Fruit fly (Drosophila melanogaster) whole organism, embryonic: ENCODE results near the gene CG10147.

Experiments used
- Adf1 ChIP-seq: fragments of 200-800 bp; sonication (Bioruptor generic); IDR thresholded peaks from 2 replicates; pipeline ENCODE4 v1.3.6; 2022; ENCODE audit warnings: missing biosample characterization, missing genetic modification characterization
- CG11085 ChIP-seq: fragments of 200-800 bp; sonication (Bioruptor generic); IDR thresholded peaks from 2 replicates; pipeline ENCODE4 v1.3.6; 2022; ENCODE audit warnings: missing biosample characterization, missing genetic modification characterization
- CG11456 ChIP-seq: fragments of 200-800 bp; sonication (Bioruptor generic); IDR thresholded peaks from 3 replicates; pipeline ENCODE4 v1.3.6; 2022; ENCODE audit warnings: missing biosample characterization, missing genetic modification characterization
- CG14014 ChIP-seq: fragments of 200-800 bp; sonication (Bioruptor generic); IDR thresholded peaks from 2 replicates; pipeline ENCODE4 v1.3.6; 2022; ENCODE audit warnings: missing biosample characterization, missing genetic modification characterization
- CG1647 ChIP-seq: fragments of 200-800 bp; sonication (Bioruptor generic); optimal IDR thresholded peaks from 3 replicates; lab custom pipeline; 2016; ENCODE audit warnings: missing biosample characterization, missing genetic modification characterization
- CG16779 ChIP-seq: fragments of 200-800 bp; sonication (Bioruptor generic); IDR thresholded peaks from 2 replicates; pipeline ENCODE4 v1.3.6; 2022; ENCODE audit warnings: missing biosample characterization, missing genetic modification characterization
- CG17568 ChIP-seq: fragments of 200-800 bp; sonication (Bioruptor generic); optimal IDR thresholded peaks from 2 replicates; lab custom pipeline; 2018; ENCODE audit warnings: missing biosample characterization, mild to moderate bottlenecking, missing genetic modification characterization, moderate library complexity
- CG17912 ChIP-seq: fragments of 200-800 bp; sonication (Bioruptor generic); optimal IDR thresholded peaks from 2 replicates; lab custom pipeline; 2018; ENCODE audit warnings: missing biosample characterization, mild to moderate bottlenecking, missing genetic modification characterization
- CG18619 ChIP-seq: fragments of 200-800 bp; sonication (Bioruptor generic); optimal IDR thresholded peaks from 3 replicates; lab custom pipeline; 2017; ENCODE audit warnings: missing biosample characterization, mild to moderate bottlenecking, missing genetic modification characterization
- CG2120 ChIP-seq: fragments of 200-800 bp; sonication (Bioruptor generic); optimal IDR thresholded peaks from 3 replicates; lab custom pipeline; 2016; ENCODE audit warnings: missing biosample characterization, missing genetic modification characterization
- CG32767 ChIP-seq: fragments of 200-800 bp; sonication (Bioruptor generic); IDR thresholded peaks from 2 replicates; pipeline ENCODE4 v1.3.6; 2022; ENCODE audit warnings: missing biosample characterization, missing genetic modification characterization
- CG4854 ChIP-seq: fragments of 200-800 bp; sonication (Bioruptor generic); optimal IDR thresholded peaks from 2 replicates; lab custom pipeline; 2016; ENCODE audit warnings: missing biosample characterization, missing genetic modification characterization, inconsistent platforms
- CG8281 ChIP-seq: fragments of 200-800 bp; sonication (Bioruptor generic); optimal IDR thresholded peaks from 2 replicates; lab custom pipeline; 2018; ENCODE audit warnings: missing biosample characterization, mild to moderate bottlenecking, missing genetic modification characterization, moderate library complexity
- CG9215 ChIP-seq: fragments of 200-800 bp; sonication (Bioruptor generic); IDR thresholded peaks from 2 replicates; pipeline ENCODE4 v1.3.6; 2022; ENCODE audit warnings: missing biosample characterization, missing genetic modification characterization
- CG9437 ChIP-seq: fragments of 200-800 bp; sonication (Bioruptor generic); optimal IDR thresholded peaks from 2 replicates; lab custom pipeline; 2018; ENCODE audit warnings: missing biosample characterization, mild to moderate bottlenecking, missing genetic modification characterization
- CG9876 ChIP-seq: fragments of 200-800 bp; sonication (Bioruptor generic); optimal IDR thresholded peaks from 2 replicates; lab custom pipeline; 2016; ENCODE audit warnings: missing biosample characterization, missing genetic modification characterization
- CTCF ChIP-seq: fragments of 200-800 bp; sonication (Bioruptor generic); optimal IDR thresholded peaks from 2 replicates; lab custom pipeline; 2017; ENCODE audit warnings: missing biosample characterization, mild to moderate bottlenecking, missing genetic modification characterization, moderate library complexity
- D ChIP-seq, 2 experiments: fragments of 200-800 bp in 1 of 2; fragments of >200 bp in 1 of 2; sonication (Bioruptor generic) in 1 of 2; optimal IDR thresholded peaks; 2 replicates in 1 of 2; 3 replicates in 1 of 2; lab custom pipeline; 2017; ENCODE audit warnings: mild to moderate bottlenecking in 1 of 2, missing biosample characterization in 1 of 2, missing genetic modification characterization in 1 of 2, missing genetic modification reagents in 1 of 2
- Dip3 ChIP-seq: fragments of 200-800 bp; sonication (Bioruptor generic); optimal IDR thresholded peaks from 3 replicates; lab custom pipeline; 2016; ENCODE audit warnings: missing biosample characterization, missing genetic modification characterization
- HLH54F ChIP-seq: fragments of 200-800 bp; sonication (Bioruptor generic); optimal IDR thresholded peaks from 3 replicates; lab custom pipeline; 2016; ENCODE audit warnings: missing biosample characterization, missing genetic modification characterization
- Hr3 ChIP-seq: fragments of 200-800 bp; sonication (Bioruptor generic); optimal IDR thresholded peaks from 3 replicates; lab custom pipeline; 2016; ENCODE audit warnings: missing biosample characterization, missing genetic modification characterization
- NFAT ChIP-seq: fragments of 200-800 bp; sonication (Bioruptor generic); IDR thresholded peaks from 2 replicates; pipeline ENCODE4 v1.3.6; 2022; ENCODE audit warnings: missing biosample characterization, missing genetic modification characterization
- Neu2 ChIP-seq: fragments of 200-800 bp; sonication (Bioruptor generic); optimal IDR thresholded peaks from 3 replicates; lab custom pipeline; 2016; ENCODE audit warnings: missing biosample characterization, missing genetic modification characterization, borderline replicate concordance
- Oaz ChIP-seq: fragments of 200-800 bp; sonication (Bioruptor generic); IDR thresholded peaks from 2 replicates; pipeline ENCODE4 v1.3.6; 2022; ENCODE audit warnings: missing biosample characterization, missing genetic modification characterization
- Oli ChIP-seq: fragments of 200-800 bp; sonication (Bioruptor generic); optimal IDR thresholded peaks from 2 replicates; lab custom pipeline; 2018; ENCODE audit warnings: missing biosample characterization, mild to moderate bottlenecking, missing genetic modification characterization, moderate library complexity
- Optix ChIP-seq: fragments of 200-800 bp; sonication (Bioruptor generic); IDR thresholded peaks from 3 replicates; pipeline ENCODE4 v1.3.6; 2022; ENCODE audit warnings: missing biosample characterization, missing genetic modification characterization
- Sin3A ChIP-seq: fragments of >200 bp; optimal IDR thresholded peaks from 2 replicates; lab custom pipeline; 2018
- Trl ChIP-seq, 3 experiments: fragments of >200 bp in 2 of 3; fragments of 200-800 bp in 1 of 3; sonication (Bioruptor generic) in 1 of 3; optimal IDR thresholded peaks; 2 replicates in 1 of 3; 3 replicates in 2 of 3; lab custom pipeline; 2016 to 2017; ENCODE audit warnings: missing biosample characterization in 1 of 3, missing genetic modification characterization in 1 of 3
- abd-A ChIP-seq: fragments of 200-800 bp; sonication (Bioruptor generic); optimal IDR thresholded peaks from 3 replicates; lab custom pipeline; 2019; ENCODE audit warnings: missing biosample characterization, mild to moderate bottlenecking, missing genetic modification characterization, moderate library complexity
- ara ChIP-seq: fragments of 200-800 bp; sonication (Bioruptor generic); IDR thresholded peaks from 2 replicates; pipeline ENCODE4 v1.3.6; 2022; ENCODE audit warnings: missing biosample characterization, missing genetic modification characterization
- croc ChIP-seq: fragments of 200-800 bp; sonication (Bioruptor generic); conservative IDR thresholded peaks from 3 replicates; pipeline ENCODE4 v1.3.6; 2022; ENCODE audit warnings: missing biosample characterization, missing genetic modification characterization
- crp ChIP-seq, 2 experiments: fragments of 200-800 bp; sonication (Bioruptor generic); optimal IDR thresholded peaks; 2 replicates in 1 of 2; 3 replicates in 1 of 2; lab custom pipeline; 2017; ENCODE audit warnings: missing biosample characterization in 2 of 2, missing genetic modification characterization in 2 of 2, mild to moderate bottlenecking in 1 of 2, moderate library complexity in 1 of 2
- dmrt11E ChIP-seq: fragments of 200-800 bp; sonication (Bioruptor generic); optimal IDR thresholded peaks from 3 replicates; lab custom pipeline; 2018; ENCODE audit warnings: missing biosample characterization, mild to moderate bottlenecking, missing genetic modification characterization, moderate library complexity
- dysf ChIP-seq: fragments of 200-800 bp; sonication (Bioruptor generic); IDR thresholded peaks from 3 replicates; pipeline ENCODE4 v1.3.6; 2022; ENCODE audit warnings: missing biosample characterization, missing genetic modification characterization
- exex ChIP-seq: fragments of 200-800 bp; sonication (Bioruptor generic); optimal IDR thresholded peaks from 4 replicates; lab custom pipeline; 2018; ENCODE audit warnings: missing biosample characterization, mild to moderate bottlenecking, missing genetic modification characterization, moderate library complexity
- gem ChIP-seq: fragments of 200-800 bp; sonication (Bioruptor generic); optimal IDR thresholded peaks from 2 replicates; lab custom pipeline; 2019; ENCODE audit warnings: missing biosample characterization, mild to moderate bottlenecking, missing genetic modification characterization, moderate library complexity
- jigr1 ChIP-seq: fragments of 200-800 bp; sonication (Bioruptor generic); IDR thresholded peaks from 3 replicates; pipeline ENCODE4 v1.3.6; 2022; ENCODE audit warnings: missing biosample characterization, missing genetic modification characterization
- lola ChIP-seq, 3 experiments: fragments of >200 bp in 2 of 3; fragments of 200-800 bp in 1 of 3; sonication (Bioruptor generic) in 1 of 3; optimal IDR thresholded peaks; 2 replicates each; lab custom pipeline; 2017 to 2019; ENCODE audit warnings: missing biosample characterization in 3 of 3, missing genetic modification characterization in 3 of 3, mild to moderate bottlenecking in 1 of 3, moderate library complexity in 1 of 3
- mirr ChIP-seq: fragments of 200-800 bp; sonication (Bioruptor generic); optimal IDR thresholded peaks from 3 replicates; lab custom pipeline; 2018; ENCODE audit warnings: missing biosample characterization, mild to moderate bottlenecking, missing genetic modification characterization
- otp ChIP-seq: fragments of 200-800 bp; sonication (Bioruptor generic); IDR thresholded peaks from 3 replicates; pipeline ENCODE4, ENCODE4 v1.3.6; 2022; ENCODE audit warnings: missing biosample characterization, missing genetic modification characterization
- pita ChIP-seq: fragments of 200-800 bp; sonication (Bioruptor generic); optimal IDR thresholded peaks from 2 replicates; lab custom pipeline; 2017; ENCODE audit warnings: missing biosample characterization, mild to moderate bottlenecking, missing genetic modification characterization
- repo ChIP-seq: fragments of 200-800 bp; sonication (Bioruptor generic); optimal IDR thresholded peaks from 2 replicates; lab custom pipeline; 2016; ENCODE audit warnings: missing biosample characterization, missing genetic modification characterization
- ro ChIP-seq: fragments of 200-800 bp; sonication (Bioruptor generic); IDR thresholded peaks from 2 replicates; pipeline ENCODE4 v1.3.6; 2022; ENCODE audit warnings: missing biosample characterization, missing genetic modification characterization
- sim ChIP-seq: fragments of 200-800 bp; sonication (Bioruptor generic); IDR thresholded peaks from 2 replicates; pipeline ENCODE4 v1.3.6; 2022; ENCODE audit warnings: missing biosample characterization, missing genetic modification characterization
- stc ChIP-seq: fragments of 200-800 bp; sonication (Bioruptor generic); IDR thresholded peaks from 2 replicates; pipeline ENCODE4 v1.3.6; 2022; ENCODE audit warnings: missing biosample characterization, missing genetic modification characterization
- toy ChIP-seq: fragments of 200-800 bp; sonication (Bioruptor generic); IDR thresholded peaks from 2 replicates; pipeline ENCODE4 v1.3.6; 2022; ENCODE audit warnings: missing biosample characterization, missing genetic modification characterization
- tx ChIP-seq: fragments of 200-800 bp; sonication (Bioruptor generic); optimal IDR thresholded peaks from 2 replicates; lab custom pipeline; 2016; ENCODE audit warnings: missing biosample characterization, missing genetic modification characterization
- wek ChIP-seq: fragments of 200-800 bp; sonication (Bioruptor generic); optimal IDR thresholded peaks from 3 replicates; lab custom pipeline; 2018; ENCODE audit warnings: missing biosample characterization, mild to moderate bottlenecking, missing genetic modification characterization, moderate library complexity
- zen ChIP-seq: fragments of 200-800 bp; sonication (Bioruptor generic); optimal IDR thresholded peaks from 3 replicates; lab custom pipeline; 2018; ENCODE audit warnings: missing biosample characterization, mild to moderate bottlenecking, missing genetic modification characterization, moderate library complexity
- zf30C ChIP-seq: fragments of 200-800 bp; sonication (Bioruptor generic); optimal IDR thresholded peaks from 3 replicates; lab custom pipeline; 2018; ENCODE audit warnings: missing biosample characterization, mild to moderate bottlenecking, missing genetic modification characterization

The CG10147 gene

DNA sequence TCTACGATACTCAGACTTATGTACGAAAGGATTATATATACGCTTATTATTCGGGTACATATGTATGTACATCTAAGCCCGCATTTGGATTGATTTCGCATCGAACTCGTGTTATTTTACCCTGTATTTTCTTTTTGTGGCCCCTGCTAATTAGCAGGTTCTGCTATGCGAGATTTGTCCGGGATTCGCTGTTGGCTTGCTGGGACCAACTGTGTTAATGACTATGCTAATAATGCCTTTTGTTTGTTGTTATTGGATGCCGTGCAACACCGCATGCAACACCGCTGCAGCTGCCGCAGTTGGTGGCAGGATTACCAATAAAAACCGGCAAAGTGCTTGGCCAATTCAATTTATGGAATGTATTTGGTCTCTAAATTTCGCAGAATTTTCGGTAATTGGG lies 12.2 kb upstream of the CG10147 start:
- TF ChIP-seq zen (tag; lab: Kevin White, UChicago), result peak; percentile 90
- peak; percentile 25 for TF ChIP-seq D (optimal IDR thresholded peaks at IDR 0.05; lab: Kevin White, UChicago)
- no peak for TF ChIP-seq D (GFP tag; optimal IDR thresholded peaks at IDR 0.05; lab: Kevin White, UChicago)
- no peak for TF ChIP-seq CG4854 (GFP tag; lab: Kevin White, UChicago)
- TF ChIP-seq otp (GFP tag; lab: Robert Waterston, UW), result 0 out of 3 replicates have a peak, but pooled peaks have one; percentile 15

DNA sequence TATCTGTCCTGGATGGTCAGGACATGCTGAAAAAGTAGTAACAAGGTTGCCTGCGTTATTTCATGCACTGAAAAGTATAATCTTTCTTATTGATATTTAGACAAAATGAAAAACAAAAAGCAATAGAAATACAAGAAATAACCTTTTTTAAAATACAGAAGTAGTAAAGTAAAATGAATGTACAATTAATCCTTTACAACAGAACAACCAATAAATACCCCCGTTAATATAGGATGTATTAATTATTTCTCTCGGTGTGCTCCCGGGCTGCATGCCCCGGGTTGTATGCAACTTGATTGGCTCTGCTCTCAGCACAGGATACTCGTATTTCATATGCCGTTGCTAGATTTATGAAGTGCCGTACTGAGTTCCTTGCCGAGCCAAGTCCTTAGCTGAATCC lies 10.4 kb upstream of the CG10147 start:
- no peak for TF ChIP-seq Adf1 (GFP tag; lab: Robert Waterston, UW)
- no peak for TF ChIP-seq CG8281 (tag; lab: Kevin White, UChicago)
- no peak for TF ChIP-seq pita (GFP tag; lab: Kevin White, UChicago)
- no peak for TF ChIP-seq abd-A (tag; lab: Kevin White, UChicago)
- TF ChIP-seq NFAT (GFP tag; lab: Robert Waterston, UW), result no peak
- no peak for TF ChIP-seq dysf
- no peak for TF ChIP-seq Oaz (GFP tag; lab: Robert Waterston, UW)
- TF ChIP-seq CG32767 (GFP tag; lab: Robert Waterston, UW), result no peak
- TF ChIP-seq exex (tag; lab: Kevin White, UChicago), result no peak
- no peak for TF ChIP-seq CG9437 (GFP tag; lab: Kevin White, UChicago)
- no peak for TF ChIP-seq croc
- TF ChIP-seq otp (GFP tag; lab: Robert Waterston, UW), result no peak
- TF ChIP-seq ro (GFP tag; lab: Robert Waterston, UW), result no peak
- TF ChIP-seq dmrt11E, result peak; percentile 35
- TF ChIP-seq stc (GFP tag; lab: Robert Waterston, UW), result no peak
- no peak for TF ChIP-seq CG11456 (GFP tag; lab: Robert Waterston, UW)
- TF ChIP-seq CG1647 (GFP tag; lab: Kevin White, UChicago), result no peak
- TF ChIP-seq zf30C, result peak; percentile 12
- no peak for TF ChIP-seq CG11085 (GFP tag; lab: Robert Waterston, UW)
- peak; percentile 30 for TF ChIP-seq gem (tag; lab: Kevin White, UChicago)
- no peak for TF ChIP-seq CG17912 (GFP tag; lab: Kevin White, UChicago)
- no peak for TF ChIP-seq repo (GFP tag; lab: Kevin White, UChicago)
- TF ChIP-seq ara (GFP tag; lab: Robert Waterston, UW), result no peak
- no peak for TF ChIP-seq mirr (GFP tag; lab: Kevin White, UChicago)
- TF ChIP-seq toy (GFP tag; lab: Robert Waterston, UW), result no peak
- no peak for TF ChIP-seq CG16779 (GFP tag; lab: Robert Waterston, UW)
- no peak for TF ChIP-seq jigr1 (GFP tag; lab: Robert Waterston, UW)
- no peak for TF ChIP-seq Hr3
- TF ChIP-seq crp (GFP tag; optimal IDR thresholded peaks at IDR 0.05; lab: Kevin White, UChicago), result no peak
- no peak for TF ChIP-seq CG9876 (GFP tag; lab: Kevin White, UChicago)
- TF ChIP-seq Sin3A (lab: Kevin White, UChicago), result no peak
- no peak for TF ChIP-seq Optix (GFP tag; lab: Robert Waterston, UW)
- no peak for TF ChIP-seq wek (GFP tag; lab: Kevin White, UChicago)
- TF ChIP-seq CTCF (GFP tag; lab: Kevin White, UChicago), result no peak
- no peak for TF ChIP-seq sim (GFP tag; lab: Robert Waterston, UW)
- no peak for TF ChIP-seq CG14014 (GFP tag; lab: Robert Waterston, UW)
- TF ChIP-seq CG18619, result no peak
- no peak for TF ChIP-seq Oli (tag; lab: Kevin White, UChicago)
- TF ChIP-seq Neu2 (GFP tag; lab: Kevin White, UChicago), result no peak
- no peak for TF ChIP-seq CG17568
- no peak for TF ChIP-seq tx (GFP tag; lab: Kevin White, UChicago)
- TF ChIP-seq CG2120 (GFP tag; lab: Kevin White, UChicago), result no peak
- TF ChIP-seq lola (GFP tag; optimal IDR thresholded peaks at IDR 0.05; lab: Kevin White, UChicago), result peak in 1 of 3 experiments; percentile 24
- no peak for TF ChIP-seq CG9215 (GFP tag; lab: Robert Waterston, UW)
- no peak for TF ChIP-seq HLH54F (GFP tag; lab: Kevin White, UChicago)
- no peak for TF ChIP-seq Dip3 (GFP tag; lab: Kevin White, UChicago)
- no peak for TF ChIP-seq Trl (optimal IDR thresholded peaks at IDR 0.05; lab: Kevin White, UChicago)
- no peak for TF ChIP-seq Trl (GFP tag; optimal IDR thresholded peaks at IDR 0.05; lab: Kevin White, UChicago)
